Fruit fly (Drosophila melanogaster) whole organism: ENCODE results near the gene CG8312.

Experiments used
- CG8478 ChIP-seq: fragments of >200 bp; optimal IDR thresholded peaks from 2 replicates; lab custom pipeline; 2018; ENCODE audit warnings: inconsistent platforms
- Dll ChIP-seq: fragments of >200 bp; optimal IDR thresholded peaks from 2 replicates; lab custom pipeline; 2017
- EcR ChIP-seq, 2 experiments: fragments of >200 bp; optimal IDR thresholded peaks; 2 replicates each; lab custom pipeline; 2017; ENCODE audit warnings: missing biosample characterization in 2 of 2, missing genetic modification characterization in 2 of 2, missing genetic modification reagents in 2 of 2
- pan ChIP-seq: fragments of >200 bp; optimal IDR thresholded peaks from 2 replicates; lab custom pipeline; 2017
- psq ChIP-seq: fragments of >200 bp; optimal IDR thresholded peaks from 2 replicates; lab custom pipeline; 2017
- usp ChIP-seq: fragments of >200 bp; optimal IDR thresholded peaks from 2 replicates; lab custom pipeline; 2017; ENCODE audit warnings: missing biosample characterization, missing genetic modification characterization, mixed read lengths

CG8312 gene

DNA sequence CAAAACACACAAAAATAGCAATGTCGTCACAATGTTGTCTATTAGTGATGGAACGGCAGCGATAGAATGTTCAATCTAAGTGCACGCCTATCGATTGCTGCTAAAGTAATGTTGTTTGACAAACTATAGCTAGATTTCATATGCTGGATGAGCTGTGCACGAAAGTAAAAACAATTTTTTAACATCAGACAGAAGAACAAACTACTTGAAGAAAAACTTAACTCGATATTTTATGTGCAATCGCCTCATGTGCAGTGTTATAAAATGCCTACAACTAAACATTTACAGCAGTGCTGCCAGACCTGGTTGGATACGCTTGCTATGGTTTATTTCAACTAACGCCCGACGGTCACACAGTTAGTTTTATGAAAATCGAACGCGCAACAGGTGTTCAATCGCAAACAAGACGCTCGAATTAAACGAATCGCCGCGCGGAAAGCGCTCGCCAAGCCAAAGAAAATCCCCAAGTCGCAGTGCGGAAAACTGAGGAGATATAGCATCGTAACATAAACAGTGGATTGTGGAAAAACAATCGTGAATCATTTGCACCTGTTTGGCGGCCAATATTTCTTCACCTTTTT lies at the start of gene CG8312, which contains the start of gene bocks:
CG8312 (plus strand) TSS at position 358 of the 581 bp plus-strand sequence.
bocks (minus strand) TSS at position 51 of the 581 bp plus-strand sequence.
- TF ChIP-seq CG8478 (lab: Kevin White, UChicago) (no peak), psq (lab: Kevin White, UChicago) (no peak), Dll (no peak), usp (GFP tag; lab: Kevin White, UChicago) (no peak), pan (lab: Kevin White, UChicago) (no peak), EcR (GFP tag; optimal IDR thresholded peaks at IDR 0.05; lab: Kevin White, UChicago) (no peak)

dm6 chr3R:9543495-9544180 lies 47.5 kb upstream of the CG8312 start:
- TF ChIP-seq Dll (no peak), CG8478 (lab: Kevin White, UChicago) (no peak), psq (lab: Kevin White, UChicago) (no peak), EcR (GFP tag; optimal IDR thresholded peaks at IDR 0.05; lab: Kevin White, UChicago) (no peak), usp (GFP tag; lab: Kevin White, UChicago) (no peak), pan (lab: Kevin White, UChicago) (no peak)

- TF ChIP-seq EcR (GFP tag; optimal IDR thresholded peaks at IDR 0.05; lab: Kevin White, UChicago) (no peak), Dll (no peak), usp (GFP tag; lab: Kevin White, UChicago) (no peak), CG8478 (lab: Kevin White, UChicago) (no peak), psq (lab: Kevin White, UChicago) (no peak), pan (lab: Kevin White, UChicago) (no peak)
Measured at dm6 chr3R:9546808-9547381, 44.2 kb upstream of the CG8312 start.

DNA sequence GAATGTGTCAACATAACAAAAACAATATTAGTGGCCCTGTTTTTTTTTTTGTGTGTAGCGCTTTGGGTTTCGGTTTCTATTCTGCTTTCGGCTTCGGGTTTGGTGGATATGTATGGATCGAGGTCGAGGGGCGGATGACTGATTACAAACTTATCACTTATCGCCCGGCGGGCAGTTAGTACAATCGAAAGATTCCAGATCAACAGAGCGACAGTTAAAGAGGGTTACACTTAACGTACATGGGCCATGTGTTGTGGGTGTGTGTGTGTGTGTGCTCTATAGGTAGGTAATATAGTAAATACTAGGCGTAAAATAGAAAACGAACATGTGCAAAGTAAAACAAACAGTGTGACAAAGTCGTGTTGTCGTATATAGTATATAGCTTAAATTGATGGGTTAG lies 42.3 kb upstream of the CG8312 start:
- TF ChIP-seq Dll (no peak), usp (GFP tag; lab: Kevin White, UChicago) (no peak), pan (lab: Kevin White, UChicago) (no peak), CG8478 (lab: Kevin White, UChicago) (no peak), psq (lab: Kevin White, UChicago) (no peak), EcR (GFP tag; optimal IDR thresholded peaks at IDR 0.05; lab: Kevin White, UChicago) (no peak)

- TF ChIP-seq CG8478 (lab: Kevin White, UChicago) (no peak), EcR (GFP tag; optimal IDR thresholded peaks at IDR 0.05; lab: Kevin White, UChicago) (no peak), Dll (no peak)
Measured at dm6 chr3R:9550265-9551012, 40.7 kb upstream of the CG8312 start.

DNA sequence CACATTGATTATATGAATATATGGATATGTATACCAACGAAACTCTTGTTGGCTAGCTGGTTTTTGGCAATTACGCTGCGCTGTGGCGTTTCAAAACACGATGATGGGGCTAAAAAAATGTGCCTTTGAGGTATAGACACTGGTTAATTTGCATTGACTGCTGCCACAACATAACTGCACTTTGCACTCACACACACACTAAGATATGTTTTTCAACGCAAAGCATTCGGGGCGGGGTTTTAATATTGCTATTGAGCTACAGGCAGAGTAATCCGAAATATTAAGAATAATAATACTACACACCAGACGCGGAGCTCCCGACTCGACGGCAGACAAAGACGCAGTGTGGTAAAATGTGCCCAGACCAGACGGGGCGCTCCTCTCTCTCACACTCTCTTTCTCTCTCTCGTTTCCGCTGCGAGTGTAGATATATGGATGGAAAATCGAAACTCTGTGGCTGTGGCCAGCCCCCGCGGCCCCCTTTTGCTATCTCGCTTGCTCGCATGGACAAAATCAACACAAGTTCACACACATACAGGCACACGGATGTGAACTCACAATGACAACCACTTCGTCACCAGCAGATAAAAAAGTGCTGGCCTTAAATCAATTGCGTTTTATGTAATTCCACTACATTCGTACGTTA lies 40.0 kb upstream of the CG8312 start:
- TF ChIP-seq Dll, result peak; percentile 93
- TF ChIP-seq CG8478 (lab: Kevin White, UChicago), result no peak
- TF ChIP-seq pan (lab: Kevin White, UChicago), result no peak
- no peak for TF ChIP-seq usp (GFP tag; lab: Kevin White, UChicago)
- TF ChIP-seq EcR (GFP tag; optimal IDR thresholded peaks at IDR 0.05; lab: Kevin White, UChicago), result no peak
- no peak for TF ChIP-seq psq (lab: Kevin White, UChicago)

dm6 chr3R:9551659-9552435 lies 39.3 kb upstream of the CG8312 start, which contains the start of the genes mura and RnpS1:
mura (minus strand) TSS chr3R:9551806.
RnpS1 (plus strand) TSS chr3R:9552034.
- TF ChIP-seq Dll (no peak), CG8478 (lab: Kevin White, UChicago) (no peak), psq (lab: Kevin White, UChicago) (no peak), pan (lab: Kevin White, UChicago) (no peak), EcR (GFP tag; optimal IDR thresholded peaks at IDR 0.05; lab: Kevin White, UChicago) (no peak), usp (GFP tag; lab: Kevin White, UChicago) (no peak)

dm6 chr3R:9555334-9555974 lies 35.7 kb upstream of the CG8312 start, which contains the start of the genes CG9386 and BckdhA:
CG9386 (minus strand) TSS chr3R:9555408.
BckdhA (plus strand) TSS chr3R:9555785.
- TF ChIP-seq CG8478 (lab: Kevin White, UChicago) (no peak), psq (lab: Kevin White, UChicago) (no peak), pan (lab: Kevin White, UChicago) (no peak), Dll (no peak), usp (GFP tag; lab: Kevin White, UChicago) (no peak), EcR (GFP tag; optimal IDR thresholded peaks at IDR 0.05; lab: Kevin White, UChicago) (no peak)

dm6 chr3R:9559413-9560014 lies 31.6 kb upstream of the CG8312 start, which contains the start of the genes AP-1mu and MBD-like:
AP-1mu (minus strand) TSS chr3R:9559525.
MBD-like (plus strand) TSS chr3R:9559760.
- TF ChIP-seq CG8478 (lab: Kevin White, UChicago), result no peak
